Fruit fly (Drosophila melanogaster) whole organism, embryonic: ENCODE measurements around the gene CG17029.

Source experiments
- CG1832 ChIP-seq: fragments of 200-800 bp; sonication (Bioruptor generic); optimal IDR thresholded peaks from 2 replicates; lab custom pipeline; 2017; ENCODE audit warnings: missing biosample characterization, mild to moderate bottlenecking, missing genetic modification characterization, inconsistent platforms
- Hr78 ChIP-seq, 2 experiments: fragments of 200-800 bp in 1 of 2; fragments of >200 bp in 1 of 2; sonication (Bioruptor generic) in 1 of 2; optimal IDR thresholded peaks; 2 replicates each; lab custom pipeline; 2017 to 2019; ENCODE audit warnings: missing biosample characterization in 2 of 2, missing genetic modification characterization in 2 of 2, mild to moderate bottlenecking in 1 of 2, moderate library complexity in 1 of 2
- luna ChIP-seq: fragments of 200-800 bp; sonication (Bioruptor generic); optimal IDR thresholded peaks from 2 replicates; lab custom pipeline; 2016; ENCODE audit warnings: missing biosample characterization, missing genetic modification characterization

DNA sequence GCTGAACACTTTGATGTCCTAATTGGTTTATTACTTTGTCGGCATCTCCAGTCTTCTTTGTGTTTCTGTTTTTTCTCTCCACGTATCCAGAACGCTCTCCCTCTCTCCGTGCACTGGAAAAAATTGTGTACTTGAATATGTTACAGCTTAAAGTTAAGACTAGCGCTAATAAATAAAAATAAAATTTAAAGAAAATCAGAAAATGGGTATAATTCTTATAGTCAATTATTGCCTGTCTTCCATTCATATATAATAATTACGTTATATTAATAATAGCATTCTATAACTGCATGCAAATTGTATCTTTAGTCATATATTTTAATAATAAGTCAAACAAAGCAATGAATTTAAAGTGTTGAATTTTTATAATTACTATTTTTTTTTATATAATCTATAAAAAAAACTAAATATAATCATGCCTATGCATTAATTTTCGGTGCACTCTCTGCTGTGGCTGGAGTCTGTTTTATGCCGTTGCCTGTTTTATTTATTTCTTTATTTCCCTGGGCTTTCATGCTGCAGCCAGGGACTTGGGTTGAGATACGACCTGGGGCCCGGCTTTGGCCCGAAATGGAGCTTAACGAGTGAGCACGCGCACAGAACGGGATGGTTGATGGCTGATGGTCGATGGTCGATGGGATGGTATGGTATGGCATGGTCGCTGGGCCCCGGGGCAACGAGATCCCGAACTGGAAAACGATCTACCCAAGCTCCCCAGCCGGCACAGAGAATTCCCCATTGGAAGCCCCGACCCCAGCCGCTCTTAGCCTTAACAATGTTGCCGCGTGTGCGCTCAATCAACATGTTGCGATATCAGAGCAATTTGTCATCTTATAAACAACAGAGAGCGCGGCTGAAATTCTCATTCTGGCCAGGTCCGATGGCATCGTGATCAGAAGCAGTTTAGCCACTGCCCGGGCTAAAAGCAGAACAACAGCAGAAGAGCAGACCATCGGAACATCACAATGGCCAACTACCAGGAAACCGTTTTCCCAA is 39.4 kb downstream of the CG17029 start:
- TF ChIP-seq CG1832 (GFP tag; lab: Kevin White, UChicago): peak; percentile 6
- TF ChIP-seq luna (GFP tag; lab: Kevin White, UChicago): no peak
- TF ChIP-seq Hr78 (GFP tag; optimal IDR thresholded peaks at IDR 0.05; lab: Kevin White, UChicago): no peak
